Fruit fly (Drosophila melanogaster) whole organism, embryonic: Measurements from ENCODE around the gene Wdr59.
A peak's percentile ranks its signal among the peaks of the same experiment; 100 is the strongest.

Source experiments
- B-H2 ChIP-seq: fragments of 200-800 bp; sonication (Bioruptor generic); optimal IDR thresholded peaks from 2 replicates; lab custom pipeline; 2018; ENCODE audit warnings: missing biosample characterization, mild to moderate bottlenecking, missing genetic modification characterization
- Bdp1 ChIP-seq: fragments of 200-800 bp; sonication (Bioruptor generic); optimal IDR thresholded peaks from 3 replicates; lab custom pipeline; 2016; ENCODE audit warnings: missing biosample characterization, missing genetic modification characterization
- CG10147 ChIP-seq: fragments of 200-800 bp; sonication (Bioruptor generic); optimal IDR thresholded peaks from 2 replicates; lab custom pipeline; 2019; ENCODE audit warnings: missing biosample characterization, mild to moderate bottlenecking, missing genetic modification characterization, moderate library complexity
- CG10321 ChIP-seq: fragments of 200-800 bp; sonication (Bioruptor generic); IDR thresholded peaks from 2 replicates; pipeline ENCODE4 v1.3.6; 2022; ENCODE audit warnings: missing biosample characterization, missing genetic modification characterization
- CG12071 ChIP-seq: fragments of 200-800 bp; sonication (Bioruptor generic); optimal IDR thresholded peaks from 3 replicates; lab custom pipeline; 2018; ENCODE audit warnings: missing biosample characterization, mild to moderate bottlenecking, missing genetic modification characterization
- CG13287 ChIP-seq: fragments of 200-800 bp; sonication (Bioruptor generic); IDR thresholded peaks from 2 replicates; pipeline ENCODE4 v1.3.6; 2022; ENCODE audit warnings: missing biosample characterization, missing genetic modification characterization; ENCODE audit not compliant: partially characterized antibody
- CG14014 ChIP-seq: fragments of 200-800 bp; sonication (Bioruptor generic); IDR thresholded peaks from 2 replicates; pipeline ENCODE4 v1.3.6; 2022; ENCODE audit warnings: missing biosample characterization, missing genetic modification characterization
- CG17361 ChIP-seq: fragments of 200-800 bp; sonication (Bioruptor generic); IDR thresholded peaks from 3 replicates; pipeline ENCODE4 v1.3.6; 2022; ENCODE audit warnings: missing biosample characterization, missing genetic modification characterization
- CG32767 ChIP-seq: fragments of 200-800 bp; sonication (Bioruptor generic); IDR thresholded peaks from 2 replicates; pipeline ENCODE4 v1.3.6; 2022; ENCODE audit warnings: missing biosample characterization, missing genetic modification characterization
- CG3281 ChIP-seq: fragments of 200-800 bp; sonication (Bioruptor generic); optimal IDR thresholded peaks from 3 replicates; lab custom pipeline; 2017; ENCODE audit warnings: missing biosample characterization, mild to moderate bottlenecking, missing genetic modification characterization
- CG33557 ChIP-seq: fragments of 200-800 bp; sonication (Bioruptor generic); optimal IDR thresholded peaks from 2 replicates; lab custom pipeline; 2019; ENCODE audit warnings: missing biosample characterization, mild to moderate bottlenecking, missing genetic modification characterization, moderate library complexity
- CG34376 ChIP-seq: fragments of 200-800 bp; sonication (Bioruptor generic); optimal IDR thresholded peaks from 2 replicates; lab custom pipeline; 2018; ENCODE audit warnings: missing biosample characterization, mild to moderate bottlenecking, missing genetic modification characterization
- CG4617 ChIP-seq: fragments of 200-800 bp; sonication (Bioruptor generic); optimal IDR thresholded peaks from 3 replicates; lab custom pipeline; 2016; ENCODE audit warnings: missing biosample characterization, missing genetic modification characterization, borderline replicate concordance
- CG5180 ChIP-seq: fragments of 200-800 bp; sonication (Bioruptor generic); optimal IDR thresholded peaks from 3 replicates; lab custom pipeline; 2017; ENCODE audit warnings: missing biosample characterization, missing genetic modification characterization, mild to moderate bottlenecking, moderate library complexity, missing genetic modification reagents
- CG5245 ChIP-seq: fragments of 200-800 bp; sonication (Bioruptor generic); optimal IDR thresholded peaks from 3 replicates; lab custom pipeline; 2016; ENCODE audit warnings: missing biosample characterization, missing genetic modification characterization
- CG7786 ChIP-seq: fragments of 200-800 bp; sonication (Bioruptor generic); optimal IDR thresholded peaks from 2 replicates; lab custom pipeline; 2016; ENCODE audit warnings: missing biosample characterization, missing genetic modification characterization
- CG7839 ChIP-seq: fragments of 200-800 bp; sonication (Bioruptor generic); optimal IDR thresholded peaks from 3 replicates; lab custom pipeline; 2018; ENCODE audit warnings: missing biosample characterization, mild to moderate bottlenecking, missing genetic modification characterization, moderate library complexity
- CG8765 ChIP-seq: fragments of 200-800 bp; sonication (Bioruptor generic); IDR thresholded peaks from 2 replicates; pipeline ENCODE4 v1.3.6; 2022; ENCODE audit warnings: missing biosample characterization, missing genetic modification characterization
- CG8924 ChIP-seq: fragments of 200-800 bp; optimal IDR thresholded peaks from 3 replicates; lab custom pipeline; 2019; ENCODE audit warnings: missing biosample characterization, mild to moderate bottlenecking, missing genetic modification characterization, moderate library complexity
- CG9609 ChIP-seq: fragments of 200-800 bp; sonication (Bioruptor generic); optimal IDR thresholded peaks from 3 replicates; lab custom pipeline; 2016; ENCODE audit warnings: missing biosample characterization, missing genetic modification characterization
- Dp ChIP-seq: fragments of 200-800 bp; sonication (Bioruptor generic); optimal IDR thresholded peaks from 2 replicates; lab custom pipeline; 2018; ENCODE audit warnings: missing biosample characterization, mild to moderate bottlenecking, missing genetic modification characterization, moderate library complexity
- ERR ChIP-seq: fragments of 200-800 bp; sonication (Bioruptor generic); optimal IDR thresholded peaks from 2 replicates; lab custom pipeline; 2016; ENCODE audit warnings: missing biosample characterization, missing genetic modification characterization
- Hand ChIP-seq: fragments of 200-800 bp; sonication (Bioruptor generic); optimal IDR thresholded peaks from 2 replicates; lab custom pipeline; 2017; ENCODE audit warnings: mild to moderate bottlenecking, missing biosample characterization, missing genetic modification reagents, missing genetic modification characterization
- HmgZ ChIP-seq: fragments of 200-800 bp; sonication (Bioruptor generic); optimal IDR thresholded peaks from 2 replicates; lab custom pipeline; 2018; ENCODE audit warnings: missing biosample characterization, mild to moderate bottlenecking, missing genetic modification characterization
- Mes4 ChIP-seq: fragments of 200-800 bp; sonication (Bioruptor generic); optimal IDR thresholded peaks from 2 replicates; lab custom pipeline; 2016; ENCODE audit warnings: missing biosample characterization, missing genetic modification characterization
- Tbp ChIP-seq: fragments of >200 bp; optimal IDR thresholded peaks from 2 replicates; lab custom pipeline; 2018; ENCODE audit warnings: missing biosample characterization, missing genetic modification characterization
- Xbp1 ChIP-seq: fragments of 200-800 bp; sonication (Bioruptor generic); optimal IDR thresholded peaks from 3 replicates; lab custom pipeline; 2016; ENCODE audit warnings: missing biosample characterization, mild to moderate bottlenecking, missing genetic modification characterization
- ac ChIP-seq: fragments of 200-800 bp; sonication (Bioruptor generic); optimal IDR thresholded peaks from 3 replicates; lab custom pipeline; 2017; ENCODE audit warnings: missing biosample characterization, mild to moderate bottlenecking, missing genetic modification characterization
- ato ChIP-seq: fragments of 200-800 bp; sonication (Bioruptor generic); IDR thresholded peaks from 2 replicates; pipeline ENCODE4 v1.3.6; 2022; ENCODE audit warnings: missing biosample characterization, missing genetic modification characterization; ENCODE audit not compliant: partially characterized antibody
- crc ChIP-seq: fragments of 200-800 bp; sonication (Bioruptor generic); optimal IDR thresholded peaks from 2 replicates; lab custom pipeline; 2016; ENCODE audit warnings: missing biosample characterization, missing genetic modification characterization
- dan ChIP-seq: fragments of 200-800 bp; sonication (Bioruptor generic); IDR thresholded peaks from 2 replicates; pipeline ENCODE4 v1.3.6; 2022; ENCODE audit warnings: missing biosample characterization, missing genetic modification characterization
- eyg ChIP-seq: fragments of 200-800 bp; sonication (Bioruptor generic); optimal IDR thresholded peaks from 3 replicates; lab custom pipeline; 2016; ENCODE audit warnings: missing biosample characterization, missing genetic modification characterization
- gcm2 ChIP-seq: fragments of 200-800 bp; sonication (Bioruptor generic); optimal IDR thresholded peaks from 2 replicates; lab custom pipeline; 2016; ENCODE audit warnings: missing biosample characterization, missing genetic modification characterization
- gsb-n ChIP-seq: fragments of 200-800 bp; sonication (Bioruptor generic); optimal IDR thresholded peaks from 3 replicates; lab custom pipeline; 2018; ENCODE audit warnings: missing biosample characterization, mild to moderate bottlenecking, missing genetic modification characterization
- inv ChIP-seq: fragments of 200-800 bp; sonication (Bioruptor generic); IDR thresholded peaks from 2 replicates; pipeline ENCODE4 v1.3.6; 2022; ENCODE audit warnings: missing biosample characterization, missing genetic modification characterization; ENCODE audit not compliant: partially characterized antibody
- lab ChIP-seq: fragments of 200-800 bp; sonication (Bioruptor generic); optimal IDR thresholded peaks from 3 replicates; lab custom pipeline; 2017; ENCODE audit warnings: missing biosample characterization, missing genetic modification characterization, mild to moderate bottlenecking, moderate library complexity, missing genetic modification reagents
- lilli ChIP-seq: fragments of 200-800 bp; sonication (Bioruptor generic); optimal IDR thresholded peaks from 3 replicates; lab custom pipeline; 2016; ENCODE audit warnings: missing biosample characterization, missing genetic modification characterization
- maf-S ChIP-seq: fragments of 200-800 bp; sonication (Bioruptor generic); optimal IDR thresholded peaks from 2 replicates; lab custom pipeline; 2016; ENCODE audit warnings: missing biosample characterization, missing genetic modification characterization
- mam ChIP-seq: fragments of 200-800 bp; sonication (Bioruptor generic); optimal IDR thresholded peaks from 3 replicates; lab custom pipeline; 2016; ENCODE audit warnings: missing biosample characterization, missing genetic modification characterization
- pros ChIP-seq: fragments of 200-800 bp; sonication (Bioruptor generic); optimal IDR thresholded peaks from 3 replicates; lab custom pipeline; 2019; ENCODE audit warnings: missing biosample characterization, mild to moderate bottlenecking, missing genetic modification characterization, moderate library complexity
- ranshi ChIP-seq: fragments of 200-800 bp; sonication (Bioruptor generic); IDR thresholded peaks from 2 replicates; pipeline ENCODE4 v1.3.6; 2022; ENCODE audit warnings: missing biosample characterization, missing genetic modification characterization
- run ChIP-seq: fragments of 200-800 bp; sonication (Bioruptor generic); optimal IDR thresholded peaks from 3 replicates; lab custom pipeline; 2018; ENCODE audit warnings: missing biosample characterization, mild to moderate bottlenecking, missing genetic modification characterization
- seq ChIP-seq: fragments of 200-800 bp; sonication (Bioruptor generic); IDR thresholded peaks from 2 replicates; pipeline ENCODE4 v1.3.6; 2022; ENCODE audit warnings: missing biosample characterization, missing genetic modification characterization
- shn ChIP-seq: fragments of 200-800 bp; sonication (Bioruptor generic); optimal IDR thresholded peaks from 3 replicates; lab custom pipeline; 2016; ENCODE audit warnings: missing biosample characterization, missing genetic modification characterization
- sim ChIP-seq: fragments of 200-800 bp; sonication (Bioruptor generic); IDR thresholded peaks from 2 replicates; pipeline ENCODE4 v1.3.6; 2022; ENCODE audit warnings: missing biosample characterization, missing genetic modification characterization
- so ChIP-seq: fragments of 200-800 bp; sonication (Bioruptor generic); IDR thresholded peaks from 3 replicates; pipeline ENCODE4 v1.3.6; 2022; ENCODE audit warnings: missing biosample characterization, missing genetic modification characterization
- sqz ChIP-seq: fragments of 200-800 bp; sonication (Bioruptor generic); optimal IDR thresholded peaks from 3 replicates; lab custom pipeline; 2018; ENCODE audit warnings: missing biosample characterization, mild to moderate bottlenecking, missing genetic modification characterization
- sr ChIP-seq: fragments of 200-800 bp; sonication (Bioruptor generic); IDR thresholded peaks from 3 replicates; pipeline ENCODE4 v1.3.6; 2022; ENCODE audit warnings: missing biosample characterization, missing genetic modification characterization
- ssp ChIP-seq: fragments of 200-800 bp; sonication (Bioruptor generic); IDR thresholded peaks from 2 replicates; pipeline ENCODE4 v1.3.6; 2022; ENCODE audit warnings: missing biosample characterization, missing genetic modification characterization
- tio ChIP-seq: fragments of 200-800 bp; sonication (Bioruptor generic); optimal IDR thresholded peaks from 2 replicates; lab custom pipeline; 2017; ENCODE audit warnings: missing biosample characterization, missing genetic modification characterization, inconsistent platforms
- wek ChIP-seq: fragments of 200-800 bp; sonication (Bioruptor generic); optimal IDR thresholded peaks from 3 replicates; lab custom pipeline; 2018; ENCODE audit warnings: missing biosample characterization, mild to moderate bottlenecking, missing genetic modification characterization, moderate library complexity

Wdr59 gene

DNA sequence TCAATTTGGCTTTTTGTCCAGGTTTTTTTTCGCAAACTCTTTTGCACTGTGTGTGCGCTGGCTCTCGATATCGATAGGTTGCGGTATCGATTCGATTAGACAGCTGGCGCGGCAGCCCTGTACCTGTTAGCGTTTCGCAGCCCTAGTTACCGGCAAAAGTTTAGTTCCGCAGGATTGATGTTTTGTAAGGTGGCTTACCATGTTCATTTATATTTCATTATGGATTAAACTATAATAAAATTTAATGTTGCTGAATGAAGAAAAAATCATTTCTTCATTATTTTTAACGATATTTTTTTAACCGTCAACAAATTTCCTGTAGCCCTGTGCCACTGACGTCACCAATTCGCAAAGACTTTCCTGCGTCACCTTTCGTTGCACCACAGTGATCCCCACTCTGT is 15.3 kb downstream of the Wdr59 start, which contains the start of gene Reps (continued):
- TF ChIP-seq HmgZ (tag; lab: Kevin White, UChicago): peak; percentile 99
- peak; percentile 55 for TF ChIP-seq Dp (GFP tag; lab: Kevin White, UChicago)
- peak; percentile 98 for TF ChIP-seq CG14014 (GFP tag; lab: Robert Waterston, UW)
- TF ChIP-seq CG34376: peak; percentile 98
- peak; percentile 99 for TF ChIP-seq lab
- TF ChIP-seq crc (GFP tag; lab: Kevin White, UChicago): peak; percentile 94
- peak; percentile 98 for TF ChIP-seq CG33557 (GFP tag; lab: Kevin White, UChicago)
- peak; percentile 94 for TF ChIP-seq ac (GFP tag; lab: Kevin White, UChicago)
- peak; percentile 93 for TF ChIP-seq run (tag; lab: Kevin White, UChicago)
- peak; percentile 83 for TF ChIP-seq CG10321 (GFP tag; lab: Robert Waterston, UW)
- TF ChIP-seq CG5180 (GFP tag; lab: Kevin White, UChicago): peak; percentile 89
- TF ChIP-seq ERR: peak; percentile 94
- TF ChIP-seq CG5245: peak; percentile 98
- TF ChIP-seq CG32767 (GFP tag; lab: Robert Waterston, UW): peak; percentile 97
- no peak for TF ChIP-seq Tbp (GFP tag; lab: Kevin White, UChicago)
- peak; percentile 99 for TF ChIP-seq ranshi (GFP tag; lab: Robert Waterston, UW)
- TF ChIP-seq Xbp1 (GFP tag; lab: Kevin White, UChicago): peak; percentile 99
- peak; percentile 96 for TF ChIP-seq CG12071
- peak; percentile 99 for TF ChIP-seq CG8765
- peak; percentile 97 for TF ChIP-seq CG9609 (GFP tag; lab: Kevin White, UChicago)
- TF ChIP-seq gsb-n: peak; percentile 98
- peak; percentile 99 for TF ChIP-seq CG17361
- TF ChIP-seq CG7786 (GFP tag; lab: Kevin White, UChicago): peak; percentile 97
- peak; percentile 81 for TF ChIP-seq CG13287
- peak; percentile 99 for TF ChIP-seq CG3281 (GFP tag; lab: Kevin White, UChicago)
- peak; percentile 52; the same call in 1 of the 2 replicates for TF ChIP-seq inv (GFP tag; lab: Robert Waterston, UW)
- TF ChIP-seq pros (GFP tag; lab: Kevin White, UChicago): peak; percentile 69
- peak; percentile 95 for TF ChIP-seq Mes4 (GFP tag; lab: Kevin White, UChicago)
- TF ChIP-seq sr (GFP tag; lab: Robert Waterston, UW): peak; percentile 90
- peak; percentile 99 for TF ChIP-seq CG4617
- peak; percentile 98 for TF ChIP-seq CG8924
- peak; percentile 98 for TF ChIP-seq sim (GFP tag; lab: Robert Waterston, UW)
- peak; percentile 96 for TF ChIP-seq shn (GFP tag; lab: Kevin White, UChicago)
- TF ChIP-seq Hand (GFP tag; lab: Kevin White, UChicago): peak; percentile 88
- peak; percentile 92 for TF ChIP-seq eyg (GFP tag; lab: Kevin White, UChicago)
- peak; percentile 94 for TF ChIP-seq ssp (GFP tag; lab: Robert Waterston, UW)
- peak; percentile 98 for TF ChIP-seq CG10147 (GFP tag; lab: Kevin White, UChicago)
- TF ChIP-seq maf-S (GFP tag; lab: Kevin White, UChicago): peak; percentile 97
- TF ChIP-seq mam: peak; percentile 98
- peak; percentile 99 for TF ChIP-seq tio
- peak; percentile 93 for TF ChIP-seq Bdp1 (GFP tag; lab: Kevin White, UChicago)
- TF ChIP-seq wek (GFP tag; lab: Kevin White, UChicago): peak; percentile 88
- peak; percentile 98 for TF ChIP-seq seq (GFP tag; lab: Robert Waterston, UW)
- TF ChIP-seq B-H2 (GFP tag; lab: Kevin White, UChicago): peak; percentile 96
- TF ChIP-seq CG7839: peak; percentile 99
- TF ChIP-seq gcm2: peak; percentile 95
- peak; percentile 99 for TF ChIP-seq lilli (GFP tag; lab: Kevin White, UChicago)
- peak; percentile 99 for TF ChIP-seq so (GFP tag; lab: Robert Waterston, UW)
- peak; percentile 96 for TF ChIP-seq sqz (GFP tag; lab: Kevin White, UChicago)
- peak; percentile 20; the same call in 1 of the 2 replicates for TF ChIP-seq ato (GFP tag; lab: Robert Waterston, UW)
- peak; percentile 98 for TF ChIP-seq dan (GFP tag; lab: Robert Waterston, UW)
